Fruit fly (Drosophila melanogaster) whole organism, embryonic: ENCODE measurements around the gene MSBP.

Experiments
- Ada2b ChIP-seq: fragments of 200-800 bp; sonication (Bioruptor generic); IDR thresholded peaks from 2 replicates; pipeline ENCODE4 v1.3.6; 2022; ENCODE audit warnings: missing biosample characterization, missing genetic modification characterization
- Adf1 ChIP-seq: fragments of 200-800 bp; sonication (Bioruptor generic); IDR thresholded peaks from 2 replicates; pipeline ENCODE4 v1.3.6; 2022; ENCODE audit warnings: missing biosample characterization, missing genetic modification characterization
- B-H2 ChIP-seq: fragments of 200-800 bp; sonication (Bioruptor generic); optimal IDR thresholded peaks from 2 replicates; lab custom pipeline; 2018; ENCODE audit warnings: missing biosample characterization, mild to moderate bottlenecking, missing genetic modification characterization
- Bgb ChIP-seq: fragments of 200-800 bp; sonication (Bioruptor generic); IDR thresholded peaks from 2 replicates; pipeline ENCODE4 v1.3.6; 2022; ENCODE audit warnings: missing biosample characterization, missing genetic modification characterization; ENCODE audit not compliant: partially characterized antibody
- CG10274 ChIP-seq: fragments of 200-800 bp; sonication (Bioruptor generic); optimal IDR thresholded peaks from 3 replicates; lab custom pipeline; 2017; ENCODE audit warnings: missing biosample characterization, mild to moderate bottlenecking, missing genetic modification characterization
- CG10543 ChIP-seq: fragments of 200-800 bp; sonication (Bioruptor generic); optimal IDR thresholded peaks from 3 replicates; lab custom pipeline; 2017; ENCODE audit warnings: missing biosample characterization, mild to moderate bottlenecking, missing genetic modification characterization, moderate library complexity
- CG11560 ChIP-seq: fragments of 200-800 bp; sonication (Bioruptor generic); IDR thresholded peaks from 3 replicates; pipeline ENCODE4 v1.3.6; 2022; ENCODE audit warnings: missing biosample characterization, missing genetic modification characterization
- CG11696 ChIP-seq: fragments of 200-800 bp; sonication (Bioruptor generic); IDR thresholded peaks from 2 replicates; pipeline ENCODE4 v1.3.6; 2022; ENCODE audit warnings: missing biosample characterization, missing genetic modification characterization
- CG12104 ChIP-seq: fragments of 200-800 bp; sonication (Bioruptor generic); optimal IDR thresholded peaks from 3 replicates; lab custom pipeline; 2016; ENCODE audit warnings: missing biosample characterization, missing genetic modification characterization
- CG13123 ChIP-seq: fragments of 200-800 bp; sonication (Bioruptor generic); optimal IDR thresholded peaks from 2 replicates; lab custom pipeline; 2016; ENCODE audit warnings: missing biosample characterization, missing genetic modification characterization
- CG1529 ChIP-seq: fragments of 200-800 bp; sonication (Bioruptor generic); optimal IDR thresholded peaks from 3 replicates; lab custom pipeline; 2018; ENCODE audit warnings: missing biosample characterization, missing genetic modification characterization
- CG18599 ChIP-seq: fragments of 200-800 bp; sonication (Bioruptor generic); optimal IDR thresholded peaks from 3 replicates; lab custom pipeline; 2017; ENCODE audit warnings: missing biosample characterization, missing genetic modification characterization, mild to moderate bottlenecking, moderate library complexity, missing genetic modification reagents
- CG18619 ChIP-seq: fragments of 200-800 bp; sonication (Bioruptor generic); optimal IDR thresholded peaks from 3 replicates; lab custom pipeline; 2017; ENCODE audit warnings: missing biosample characterization, mild to moderate bottlenecking, missing genetic modification characterization
- CG2129 ChIP-seq: fragments of 200-800 bp; sonication (Bioruptor generic); IDR thresholded peaks from 2 replicates; pipeline ENCODE4 v1.3.6; 2022; ENCODE audit warnings: missing biosample characterization, missing genetic modification characterization; ENCODE audit not compliant: partially characterized antibody
- CG34224 ChIP-seq: fragments of 200-800 bp; sonication (Bioruptor generic); IDR thresholded peaks from 3 replicates; pipeline ENCODE4 v1.3.6; 2022; ENCODE audit warnings: missing biosample characterization, missing genetic modification characterization; ENCODE audit not compliant: partially characterized antibody
- CG5180 ChIP-seq: fragments of 200-800 bp; sonication (Bioruptor generic); optimal IDR thresholded peaks from 3 replicates; lab custom pipeline; 2017; ENCODE audit warnings: missing biosample characterization, missing genetic modification characterization, mild to moderate bottlenecking, moderate library complexity, missing genetic modification reagents
- CG6654 ChIP-seq: fragments of 200-800 bp; sonication (Bioruptor generic); optimal IDR thresholded peaks from 2 replicates; lab custom pipeline; 2017; ENCODE audit warnings: missing biosample characterization, mild to moderate bottlenecking, missing genetic modification characterization
- CG6791 ChIP-seq: fragments of 200-800 bp; sonication (Bioruptor generic); IDR thresholded peaks from 3 replicates; pipeline ENCODE4 v1.3.6; 2022; ENCODE audit warnings: missing biosample characterization, missing genetic modification characterization; ENCODE audit not compliant: partially characterized antibody
- CG7372 ChIP-seq: fragments of 200-800 bp; sonication (Bioruptor generic); IDR thresholded peaks from 2 replicates; pipeline ENCODE4 v1.3.6; 2022; ENCODE audit warnings: missing biosample characterization, missing genetic modification characterization
- Chrac-16 ChIP-seq: fragments of 200-800 bp; sonication (Bioruptor generic); optimal IDR thresholded peaks from 3 replicates; lab custom pipeline; 2016; ENCODE audit warnings: missing biosample characterization, missing genetic modification characterization
- Dip3 ChIP-seq: fragments of 200-800 bp; sonication (Bioruptor generic); optimal IDR thresholded peaks from 3 replicates; lab custom pipeline; 2016; ENCODE audit warnings: missing biosample characterization, missing genetic modification characterization
- E2f2 ChIP-seq: fragments of 200-800 bp; sonication (Bioruptor generic); IDR thresholded peaks from 2 replicates; pipeline ENCODE4 v1.3.6; 2022; ENCODE audit warnings: missing biosample characterization, missing genetic modification characterization
- Fer1 ChIP-seq: fragments of 200-800 bp; sonication (Bioruptor generic); optimal IDR thresholded peaks from 2 replicates; lab custom pipeline; 2017; ENCODE audit warnings: missing biosample characterization, mild to moderate bottlenecking, missing genetic modification characterization
- GATAe ChIP-seq: fragments of 200-800 bp; sonication (Bioruptor generic); conservative IDR thresholded peaks from 2 replicates; pipeline ENCODE4 v1.3.6; 2022; ENCODE audit warnings: missing biosample characterization, missing genetic modification characterization
- HmgD ChIP-seq: fragments of 200-800 bp; sonication (Bioruptor generic); optimal IDR thresholded peaks from 3 replicates; lab custom pipeline; 2016; ENCODE audit warnings: missing biosample characterization, missing genetic modification characterization
- Jarid2 ChIP-seq: fragments of 200-800 bp; sonication (Bioruptor generic); optimal IDR thresholded peaks from 3 replicates; lab custom pipeline; 2017; ENCODE audit warnings: mild to moderate bottlenecking, missing biosample characterization, missing genetic modification reagents, missing genetic modification characterization
- Lpt ChIP-seq: fragments of >200 bp; optimal IDR thresholded peaks from 2 replicates; lab custom pipeline; 2018; ENCODE audit warnings: missing biosample characterization, missing genetic modification characterization
- MBD-R2 ChIP-seq: fragments of 200-800 bp; sonication (Bioruptor generic); IDR thresholded peaks from 2 replicates; pipeline ENCODE4 v1.3.6; 2022; ENCODE audit warnings: missing biosample characterization, missing genetic modification characterization
- Meics ChIP-seq: fragments of 200-800 bp; sonication (Bioruptor generic); optimal IDR thresholded peaks from 2 replicates; lab custom pipeline; 2017; ENCODE audit warnings: missing biosample characterization, mild to moderate bottlenecking, missing genetic modification characterization
- Mrtf ChIP-seq: fragments of 200-800 bp; sonication (Bioruptor generic); IDR thresholded peaks from 3 replicates; pipeline ENCODE4 v1.3.6; 2022; ENCODE audit warnings: missing biosample characterization, missing genetic modification characterization
- Myb ChIP-seq: fragments of 200-800 bp; sonication (Bioruptor generic); optimal IDR thresholded peaks from 2 replicates; lab custom pipeline; 2016; ENCODE audit warnings: missing biosample characterization, missing genetic modification characterization
- NC2β ChIP-seq: fragments of 200-800 bp; sonication (Bioruptor generic); optimal IDR thresholded peaks from 2 replicates; lab custom pipeline; 2016; ENCODE audit warnings: missing biosample characterization, missing genetic modification characterization
- Nf-YB ChIP-seq: fragments of 200-800 bp; sonication (Bioruptor generic); optimal IDR thresholded peaks from 3 replicates; lab custom pipeline; 2019; ENCODE audit warnings: missing biosample characterization, mild to moderate bottlenecking, missing genetic modification characterization, moderate library complexity
- Rx ChIP-seq: fragments of 200-800 bp; sonication (Bioruptor generic); IDR thresholded peaks from 2 replicates; pipeline ENCODE4 v1.3.6; 2022; ENCODE audit warnings: missing biosample characterization, missing genetic modification characterization
- bbx ChIP-seq: fragments of 200-800 bp; sonication (Bioruptor generic); IDR thresholded peaks from 2 replicates; pipeline ENCODE4 v1.3.6; 2022; ENCODE audit warnings: missing biosample characterization, missing genetic modification characterization; ENCODE audit not compliant: partially characterized antibody
- fd64A ChIP-seq: fragments of 200-800 bp; sonication (Bioruptor generic); optimal IDR thresholded peaks from 3 replicates; lab custom pipeline; 2018; ENCODE audit warnings: missing biosample characterization, mild to moderate bottlenecking, missing genetic modification characterization
- gcm2 ChIP-seq: fragments of 200-800 bp; sonication (Bioruptor generic); optimal IDR thresholded peaks from 2 replicates; lab custom pipeline; 2016; ENCODE audit warnings: missing biosample characterization, missing genetic modification characterization
- grau ChIP-seq: fragments of 200-800 bp; optimal IDR thresholded peaks from 3 replicates; lab custom pipeline; 2019; ENCODE audit warnings: missing biosample characterization, mild to moderate bottlenecking, missing genetic modification characterization, moderate library complexity
- gsb ChIP-seq: fragments of 200-800 bp; sonication (Bioruptor generic); IDR thresholded peaks from 2 replicates; pipeline ENCODE4 v1.3.6; 2022; ENCODE audit warnings: missing biosample characterization, missing genetic modification characterization
- hkb ChIP-seq, 2 experiments: fragments of 200-800 bp in 1 of 2; fragments of >200 bp in 1 of 2; sonication (Bioruptor generic) in 1 of 2; IDR thresholded peaks in 1 of 2; optimal IDR thresholded peaks in 1 of 2; 2 replicates each; pipeline versions ENCODE4 v1.3.6 to Lab custom; 2017 to 2022; ENCODE audit warnings: missing biosample characterization in 1 of 2, missing genetic modification characterization in 1 of 2
- mam ChIP-seq: fragments of 200-800 bp; sonication (Bioruptor generic); optimal IDR thresholded peaks from 3 replicates; lab custom pipeline; 2016; ENCODE audit warnings: missing biosample characterization, missing genetic modification characterization
- nom ChIP-seq: fragments of 200-800 bp; sonication (Bioruptor generic); optimal IDR thresholded peaks from 2 replicates; lab custom pipeline; 2017; ENCODE audit warnings: missing biosample characterization, missing genetic modification characterization, mild to moderate bottlenecking, moderate library complexity, missing genetic modification reagents
- pb ChIP-seq: fragments of 200-800 bp; sonication (Bioruptor generic); optimal IDR thresholded peaks from 3 replicates; lab custom pipeline; 2016; ENCODE audit warnings: missing biosample characterization, missing genetic modification characterization
- sd ChIP-seq: fragments of 200-800 bp; sonication (Bioruptor generic); optimal IDR thresholded peaks from 3 replicates; lab custom pipeline; 2018; ENCODE audit warnings: missing biosample characterization, mild to moderate bottlenecking, missing genetic modification characterization, moderate library complexity
- sr ChIP-seq: fragments of 200-800 bp; sonication (Bioruptor generic); IDR thresholded peaks from 3 replicates; pipeline ENCODE4 v1.3.6; 2022; ENCODE audit warnings: missing biosample characterization, missing genetic modification characterization
- toy ChIP-seq: fragments of 200-800 bp; sonication (Bioruptor generic); IDR thresholded peaks from 2 replicates; pipeline ENCODE4 v1.3.6; 2022; ENCODE audit warnings: missing biosample characterization, missing genetic modification characterization
- tx ChIP-seq: fragments of 200-800 bp; sonication (Bioruptor generic); optimal IDR thresholded peaks from 2 replicates; lab custom pipeline; 2016; ENCODE audit warnings: missing biosample characterization, missing genetic modification characterization
- usp ChIP-seq: fragments of >200 bp; optimal IDR thresholded peaks from 2 replicates; lab custom pipeline; 2017; ENCODE audit warnings: missing biosample characterization, missing genetic modification characterization
- vnd ChIP-seq: fragments of 200-800 bp; sonication (Bioruptor generic); IDR thresholded peaks from 3 replicates; pipeline ENCODE4 v1.3.6; 2022; ENCODE audit warnings: missing biosample characterization, missing genetic modification characterization; ENCODE audit not compliant: partially characterized antibody
- wdn ChIP-seq: fragments of 200-800 bp; sonication (Bioruptor generic); IDR thresholded peaks from 2 replicates; pipeline ENCODE4 v1.3.6; 2022; ENCODE audit warnings: missing biosample characterization, missing genetic modification characterization

The MSBP gene

dm6 chrX:15867863-15868262 is 22.0 kb downstream of the MSBP start, which contains the start of gene Gapdh2 (continued):
- peak; percentile 99 for TF ChIP-seq Ada2b
- no peak for TF ChIP-seq CG6791 (GFP tag; lab: Robert Waterston, UW)
- peak; percentile 100 for TF ChIP-seq CG18599 (GFP tag; lab: Kevin White, UChicago)
- TF ChIP-seq bbx (GFP tag; lab: Robert Waterston, UW), result no peak; the same call in 1 of the 2 replicates
- TF ChIP-seq CG5180 (GFP tag; lab: Kevin White, UChicago), result peak; percentile 95
- TF ChIP-seq Lpt, result no peak
- peak; percentile 98 for TF ChIP-seq gcm2 (GFP tag; lab: Kevin White, UChicago)
- TF ChIP-seq CG12104 (GFP tag; lab: Kevin White, UChicago), result peak; percentile 99
- TF ChIP-seq Meics (GFP tag; lab: Kevin White, UChicago), result peak; percentile 100
- TF ChIP-seq CG11696 (GFP tag; lab: Robert Waterston, UW), result peak; percentile 97
- TF ChIP-seq NC2β, result peak; percentile 94
- peak; percentile 99 for TF ChIP-seq sd (tag; lab: Kevin White, UChicago)
- TF ChIP-seq CG7372 (GFP tag; lab: Robert Waterston, UW), result peak; percentile 99
- TF ChIP-seq usp, result no peak
- peak; percentile 83 for TF ChIP-seq Myb (GFP tag; lab: Kevin White, UChicago)
- TF ChIP-seq Fer1, result peak; percentile 100
- peak; percentile 95 for TF ChIP-seq GATAe
- TF ChIP-seq Jarid2 (GFP tag; lab: Kevin White, UChicago), result peak; percentile 95
- peak; percentile 100 for TF ChIP-seq CG10543
- peak; percentile 99 for TF ChIP-seq MBD-R2 (GFP tag; lab: Robert Waterston, UW)
- TF ChIP-seq Bgb (GFP tag; lab: Robert Waterston, UW), result 0 out of 2 replicates have a peak, but pooled peaks have one; percentile 9
- TF ChIP-seq CG6654 (GFP tag; lab: Kevin White, UChicago), result peak; percentile 91
- peak; percentile 99 for TF ChIP-seq CG18619 (GFP tag; lab: Kevin White, UChicago)
- TF ChIP-seq Adf1 (GFP tag; lab: Robert Waterston, UW), result peak; percentile 92
- TF ChIP-seq Chrac-16 (GFP tag; lab: Kevin White, UChicago), result peak; percentile 96
- TF ChIP-seq hkb (optimal IDR thresholded peaks at IDR 0.05; lab: Kevin White, UChicago), result no peak
- peak; percentile 100 for TF ChIP-seq hkb (GFP tag; IDR thresholded peaks at IDR 0.05; lab: Robert Waterston, UW)
- no peak; the same call in 1 of the 3 replicates for TF ChIP-seq CG11560 (tag; lab: Robert Waterston, UW)
- TF ChIP-seq CG1529 (GFP tag; lab: Kevin White, UChicago), result peak; percentile 98
- peak; percentile 92 for TF ChIP-seq Nf-YB (GFP tag; lab: Kevin White, UChicago)
- peak; percentile 99 for TF ChIP-seq wdn (GFP tag; lab: Robert Waterston, UW)
- TF ChIP-seq CG2129 (GFP tag; lab: Robert Waterston, UW), result no peak
- peak; percentile 97 for TF ChIP-seq Rx (GFP tag; lab: Robert Waterston, UW)
- TF ChIP-seq CG34224 (GFP tag; lab: Robert Waterston, UW), result no peak
- no peak for TF ChIP-seq vnd (GFP tag; lab: Robert Waterston, UW)
- peak; percentile 99 for TF ChIP-seq toy (GFP tag; lab: Robert Waterston, UW)
- TF ChIP-seq Mrtf (GFP tag; lab: Robert Waterston, UW), result peak; percentile 98
- peak; percentile 100 for TF ChIP-seq nom (GFP tag; lab: Kevin White, UChicago)
- peak; percentile 98 for TF ChIP-seq fd64A (GFP tag; lab: Kevin White, UChicago)
- peak; percentile 96 for TF ChIP-seq CG13123 (GFP tag; lab: Kevin White, UChicago)
- TF ChIP-seq tx, result peak; percentile 94
- TF ChIP-seq Dip3, result peak; percentile 98
- TF ChIP-seq sr, result no peak
- peak; percentile 95 for TF ChIP-seq CG10274 (GFP tag; lab: Kevin White, UChicago)
- peak; percentile 100 for TF ChIP-seq B-H2 (GFP tag; lab: Kevin White, UChicago)
- TF ChIP-seq gsb (GFP tag; lab: Robert Waterston, UW), result peak; percentile 99
- TF ChIP-seq mam (GFP tag; lab: Kevin White, UChicago), result peak; percentile 97
- TF ChIP-seq grau, result peak; percentile 99
- peak; percentile 92 for TF ChIP-seq E2f2
- TF ChIP-seq pb (GFP tag; lab: Kevin White, UChicago), result peak; percentile 89
- TF ChIP-seq HmgD (GFP tag; lab: Kevin White, UChicago), result peak; percentile 68
